Worm (Caenorhabditis elegans) whole organism, L1 larva: Measurements from ENCODE around the gene F54F7.9.

Source experiments
- C16A3.4 ChIP-seq: fragments of 150-350 bp; optimal IDR thresholded peaks from 2 replicates; lab custom pipeline; 2014; ENCODE audit warnings: missing biosample characterization, missing genetic modification characterization
- C34B4.2 ChIP-seq: sonication (generic microtip); optimal IDR thresholded peaks from 2 replicates; lab custom pipeline; 2017; ENCODE audit warnings: mild to moderate bottlenecking, missing genetic modification characterization, missing compliant biosample characterization
- blmp-1 ChIP-seq: fragments of 150-350 bp; optimal IDR thresholded peaks from 2 replicates; lab custom pipeline; 2014; ENCODE audit warnings: missing biosample characterization, missing genetic modification characterization
- ceh-63 ChIP-seq: fragments of 200-800 bp; sonication (Bioruptor generic); optimal IDR thresholded peaks from 2 replicates; lab custom pipeline; 2018; ENCODE audit warnings: mild to moderate bottlenecking, missing genetic modification characterization, missing compliant biosample characterization
- ceh-88 ChIP-seq: fragments of 200-800 bp; sonication (Bioruptor generic); IDR thresholded peaks from 2 replicates; pipeline ENCODE4 v1.3.6; 2022; ENCODE audit warnings: missing genetic modification characterization, missing compliant biosample characterization
- dpl-1 ChIP-seq, 3 experiments: fragments of 150-350 bp in 2 of 3; sonication (generic microtip) in 1 of 3; optimal IDR thresholded peaks; 2 replicates each; lab custom pipeline; 2014 to 2017; ENCODE audit warnings: missing biosample characterization in 3 of 3, missing genetic modification characterization in 3 of 3, missing genetic modification reagents in 3 of 3
- efl-1 ChIP-seq, 4 experiments: fragments of 150-350 bp; optimal IDR thresholded peaks in 3 of 4; peaks in 1 of 4; 1 replicate in 1 of 4; 2 replicates in 3 of 4; lab custom pipeline; 2014; ENCODE audit warnings: missing biosample characterization in 2 of 4, missing genetic modification characterization in 2 of 4, missing genetic modification reagents in 2 of 4
- egl-13 ChIP-seq: sonication (generic microtip); optimal IDR thresholded peaks from 2 replicates; lab custom pipeline; 2016; ENCODE audit warnings: missing genotype, missing genetic modification reagents, missing genetic modification characterization, missing compliant biosample characterization
- fkh-8 ChIP-seq: sonication (generic microtip); optimal IDR thresholded peaks from 2 replicates; lab custom pipeline; 2016; ENCODE audit warnings: mild to moderate bottlenecking, missing genetic modification characterization, missing compliant biosample characterization
- hlh-4 ChIP-seq: sonication (generic microtip); optimal IDR thresholded peaks from 2 replicates; lab custom pipeline; 2016; ENCODE audit warnings: mild to moderate bottlenecking, missing genetic modification characterization, missing compliant biosample characterization
- lin-35 ChIP-seq, 2 experiments: fragments of 150-350 bp; optimal IDR thresholded peaks; 2 replicates each; lab custom pipeline; 2014; ENCODE audit warnings: missing biosample characterization in 2 of 2, missing genetic modification characterization in 2 of 2, missing genetic modification reagents in 2 of 2
- lsy-2 ChIP-seq, 2 experiments: fragments of 150-350 bp; optimal IDR thresholded peaks; 2 replicates each; lab custom pipeline; 2014; ENCODE audit warnings: missing biosample characterization in 2 of 2, missing genetic modification characterization in 2 of 2
- mep-1 ChIP-seq: fragments of 150-350 bp; optimal IDR thresholded peaks from 2 replicates; lab custom pipeline; 2014; ENCODE audit warnings: missing biosample characterization, missing genetic modification characterization
- nhr-20 ChIP-seq: sonication (generic microtip); optimal IDR thresholded peaks from 2 replicates; lab custom pipeline; 2016; ENCODE audit warnings: mild to moderate bottlenecking, missing genetic modification characterization, missing compliant biosample characterization
- nhr-47 ChIP-seq: sonication (generic microtip); optimal IDR thresholded peaks from 2 replicates; lab custom pipeline; 2016; ENCODE audit warnings: mild to moderate bottlenecking, missing genetic modification characterization, moderate library complexity, missing compliant biosample characterization
- nhr-77 ChIP-seq: fragments of 150-350 bp; optimal IDR thresholded peaks from 2 replicates; lab custom pipeline; 2014; ENCODE audit warnings: missing biosample characterization, missing genetic modification characterization
- nhr-84 ChIP-seq: sonication (generic microtip); optimal IDR thresholded peaks from 2 replicates; lab custom pipeline; 2017; ENCODE audit warnings: missing biosample characterization, missing genetic modification characterization
- pqm-1 ChIP-seq: sonication (generic microtip); optimal IDR thresholded peaks from 3 replicates; lab custom pipeline; 2017; ENCODE audit warnings: missing biosample characterization, missing genetic modification characterization
- snu-23 ChIP-seq: sonication (generic microtip); optimal IDR thresholded peaks from 2 replicates; lab custom pipeline; 2016; ENCODE audit warnings: missing genetic modification characterization, missing compliant biosample characterization
- sox-4 ChIP-seq: sonication (generic microtip); optimal IDR thresholded peaks from 2 replicates; lab custom pipeline; 2016; ENCODE audit warnings: missing genetic modification characterization, missing compliant biosample characterization
- tbx-2 ChIP-seq: sonication (generic microtip); optimal IDR thresholded peaks from 2 replicates; lab custom pipeline; 2016; ENCODE audit warnings: missing genetic modification characterization, missing compliant biosample characterization
- unc-130 ChIP-seq: fragments of 150-350 bp; optimal IDR thresholded peaks from 2 replicates; lab custom pipeline; 2017; ENCODE audit warnings: missing biosample characterization, missing genetic modification characterization, inconsistent platforms
- xbp-1 ChIP-seq: sonication (generic microtip); optimal IDR thresholded peaks from 2 replicates; lab custom pipeline; 2016; ENCODE audit warnings: missing genetic modification characterization, missing compliant biosample characterization
- zag-1 ChIP-seq: fragments of 150-350 bp; optimal IDR thresholded peaks from 2 replicates; lab custom pipeline; 2014; ENCODE audit warnings: missing biosample characterization, missing genetic modification characterization

The F54F7.9 gene

ce11 chrX:11798057-11798555, 50.4 kb downstream of the F54F7.9 start, which contains the start of gene rsd-3 (continued):
- TF ChIP-seq blmp-1 (tag; lab: Kevin White, UChicago) (peak; percentile 70), lin-35 (GFP tag; optimal IDR thresholded peaks at IDR 0.05; lab: Kevin White, UChicago) (peak; percentile 7 to 49), nhr-84 (tag; lab: Kevin White, UChicago) (no peak), lsy-2 (tag; optimal IDR thresholded peaks at IDR 0.05; lab: Kevin White, UChicago) (peak; percentile 12 to 32), xbp-1 (tag; lab: Kevin White, UChicago) (peak; percentile 41), dpl-1 (GFP tag; optimal IDR thresholded peaks at IDR 0.05; lab: Kevin White, UChicago) (peak in 2 of 3 experiments; percentile 4 to 6), sox-4 (tag; lab: Kevin White, UChicago) (no peak), pqm-1 (tag; lab: Kevin White, UChicago) (no peak), ceh-63 (GFP tag; lab: Kevin White, UChicago) (no peak), C34B4.2 (tag; lab: Kevin White, UChicago) (no peak), unc-130 (no peak), fkh-8 (tag; lab: Kevin White, UChicago) (peak; percentile 4), nhr-47 (tag; lab: Kevin White, UChicago) (peak; percentile 45), zag-1 (tag; lab: Kevin White, UChicago) (no peak), hlh-4 (no peak), nhr-20 (peak; percentile 74), snu-23 (GFP tag; lab: Kevin White, UChicago) (peak; percentile 74), egl-13 (tag; lab: Kevin White, UChicago) (peak; percentile 26), C16A3.4 (no peak), mep-1 (tag; lab: Kevin White, UChicago) (peak; percentile 60), tbx-2 (tag; lab: Kevin White, UChicago) (peak; percentile 51), ceh-88 (GFP tag; lab: Robert Waterston, UW) (no peak), nhr-77 (peak; percentile 13), efl-1 (optimal IDR thresholded peaks at IDR 0.05; lab: Kevin White, UChicago) (no peak), efl-1 (GFP tag; optimal IDR thresholded peaks at IDR 0.05 in 1 of 2; lab: Kevin White, UChicago) (peak in 1 of 2 experiments; percentile 11)
